Worm (Caenorhabditis elegans) whole organism, L4/young adult: Measurements from ENCODE around the gene acs-19.

Experiments
- W03F9.2 ChIP-seq: fragments of 150-350 bp; optimal IDR thresholded peaks from 2 replicates; lab custom pipeline; 2014; ENCODE audit warnings: missing biosample characterization, missing genetic modification characterization
- him-1 ChIP-seq: sonication (generic microtip); optimal IDR thresholded peaks from 2 replicates; lab custom pipeline; 2016; ENCODE audit warnings: missing genotype, missing genetic modification reagents, missing genetic modification characterization, missing compliant biosample characterization

ce11 chrIII:3875608-3876007 lies 11.3 kb downstream of the acs-19 start:
- TF ChIP-seq W03F9.2 (no peak), him-1 (tag; lab: Kevin White, UChicago) (no peak)
